Worm (Caenorhabditis elegans) whole organism, L1 larva: ENCODE results near the gene T23F2.3.

ENCODE experiments used
- C16A3.4 ChIP-seq: fragments of 150-350 bp; optimal IDR thresholded peaks from 2 replicates; lab custom pipeline; 2014; ENCODE audit warnings: missing biosample characterization, missing genetic modification characterization
- aly-2 ChIP-seq: fragments of 150-350 bp; optimal IDR thresholded peaks from 2 replicates; lab custom pipeline; 2014; ENCODE audit warnings: missing biosample characterization, missing genetic modification characterization
- elt-2 ChIP-seq: sonication (generic microtip); optimal IDR thresholded peaks from 2 replicates; lab custom pipeline; 2016; ENCODE audit warnings: missing genetic modification characterization, mild to moderate bottlenecking, inconsistent platforms, missing compliant biosample characterization, missing genetic modification reagents
- ets-5 ChIP-seq: fragments of 200-800 bp; sonication (Bioruptor generic); IDR thresholded peaks from 2 replicates; pipeline ENCODE4 v1.3.6; 2022; ENCODE audit warnings: missing genetic modification characterization, missing compliant biosample characterization
- lin-14 ChIP-seq: fragments of 200-800 bp; sonication (Bioruptor generic); optimal IDR thresholded peaks from 2 replicates; lab custom pipeline; 2018; ENCODE audit warnings: mild to moderate bottlenecking, missing genetic modification characterization, moderate library complexity, missing compliant biosample characterization
- mdl-1 ChIP-seq, 2 experiments: fragments of 150-350 bp; optimal IDR thresholded peaks; 2 replicates each; lab custom pipeline; 2014 to 2017; ENCODE audit warnings: missing biosample characterization in 2 of 2, missing genetic modification characterization in 2 of 2, inconsistent platforms in 1 of 2
- nhr-19 ChIP-seq: fragments of 200-800 bp; sonication (Bioruptor generic); conservative IDR thresholded peaks from 2 replicates; pipeline ENCODE4 v1.3.6; 2022; ENCODE audit warnings: missing genetic modification characterization, missing compliant biosample characterization
- nhr-20 ChIP-seq: sonication (generic microtip); optimal IDR thresholded peaks from 2 replicates; lab custom pipeline; 2016; ENCODE audit warnings: mild to moderate bottlenecking, missing genetic modification characterization, missing compliant biosample characterization
- nhr-71 ChIP-seq: sonication (generic microtip); optimal IDR thresholded peaks from 2 replicates; lab custom pipeline; 2016; ENCODE audit warnings: mild to moderate bottlenecking, missing genetic modification characterization, moderate library complexity, missing compliant biosample characterization
- nhr-85 ChIP-seq: sonication (generic microtip); peaks from one replicate; lab custom pipeline; 2016; ENCODE audit warnings: missing genetic modification characterization, inconsistent platforms, missing compliant biosample characterization
- nhr-90 ChIP-seq: sonication (generic microtip); optimal IDR thresholded peaks from 2 replicates; lab custom pipeline; 2016; ENCODE audit warnings: mild to moderate bottlenecking, missing genetic modification characterization, missing compliant biosample characterization; ENCODE audit not compliant: poor library complexity
- tbx-2 ChIP-seq: sonication (generic microtip); optimal IDR thresholded peaks from 2 replicates; lab custom pipeline; 2016; ENCODE audit warnings: missing genetic modification characterization, missing compliant biosample characterization
- ztf-11 ChIP-seq, 2 experiments: sonication (generic microtip); optimal IDR thresholded peaks; 2 replicates each; lab custom pipeline; 2016 to 2017; ENCODE audit warnings: missing genetic modification characterization in 2 of 2, missing biosample characterization in 1 of 2, missing compliant biosample characterization in 1 of 2

Gene T23F2.3

ce11 chrX:5466149-5466548 lies 46.0 kb downstream of the T23F2.3 start:
- TF ChIP-seq ztf-11 (tag; optimal IDR thresholded peaks at IDR 0.05; lab: Kevin White, UChicago) (no peak), lin-14 (GFP tag; lab: Kevin White, UChicago) (peak; percentile 26), nhr-85 (tag; lab: Kevin White, UChicago) (peak; percentile 85), nhr-20 (tag; lab: Kevin White, UChicago) (peak; percentile 46), mdl-1 (tag; optimal IDR thresholded peaks at IDR 0.05; lab: Kevin White, UChicago) (no peak), nhr-19 (GFP tag; lab: Robert Waterston, UW) (0 out of 2 replicates have a peak, but pooled peaks have one; percentile 3), nhr-71 (tag; lab: Kevin White, UChicago) (peak; percentile 3), nhr-90 (tag; lab: Kevin White, UChicago) (peak; percentile 9), aly-2 (tag; lab: Kevin White, UChicago) (no peak), tbx-2 (tag; lab: Kevin White, UChicago) (peak; percentile 1), ets-5 (GFP tag; lab: Robert Waterston, UW) (no peak)

- TF ChIP-seq C16A3.4 (no peak), elt-2 (tag; lab: Kevin White, UChicago) (peak; percentile 71)
Observed at ce11 chrX:5465631-5466030, 46.5 kb downstream of the T23F2.3 start.
